Worm (Caenorhabditis elegans) whole organism, L1 larva: ENCODE data around the gene Y51B9A.8.

Experiments
- ama-1 ChIP-seq: fragments of 150-350 bp; optimal IDR thresholded peaks from 2 replicates; lab custom pipeline; 2014
- lin-13 ChIP-seq: fragments of 150-350 bp; optimal IDR thresholded peaks from 2 replicates; lab custom pipeline; 2014; ENCODE audit warnings: missing biosample characterization, missing genetic modification reagents, missing genetic modification characterization
- nhr-11 ChIP-seq: fragments of 150-350 bp; optimal IDR thresholded peaks from 2 replicates; lab custom pipeline; 2014; ENCODE audit warnings: missing biosample characterization, missing genetic modification characterization
- nhr-237 ChIP-seq: fragments of 150-350 bp; optimal IDR thresholded peaks from 2 replicates; lab custom pipeline; 2014; ENCODE audit warnings: missing biosample characterization, missing genetic modification characterization
- nhr-28 ChIP-seq: fragments of 150-350 bp; optimal IDR thresholded peaks from 2 replicates; lab custom pipeline; 2014; ENCODE audit warnings: missing biosample characterization, missing genetic modification characterization
- nhr-47 ChIP-seq: sonication (generic microtip); optimal IDR thresholded peaks from 2 replicates; lab custom pipeline; 2016; ENCODE audit warnings: mild to moderate bottlenecking, missing genetic modification characterization, moderate library complexity, missing compliant biosample characterization
- nhr-77 ChIP-seq: fragments of 150-350 bp; optimal IDR thresholded peaks from 2 replicates; lab custom pipeline; 2014; ENCODE audit warnings: missing biosample characterization, missing genetic modification characterization
- pag-3 ChIP-seq: sonication (generic microtip); optimal IDR thresholded peaks from 2 replicates; lab custom pipeline; 2017; ENCODE audit warnings: missing genetic modification characterization, mild to moderate bottlenecking, missing compliant biosample characterization, antibody characterized with exemption, borderline replicate concordance; ENCODE audit not compliant: insufficient read depth
- pqm-1 ChIP-seq: sonication (generic microtip); optimal IDR thresholded peaks from 3 replicates; lab custom pipeline; 2017; ENCODE audit warnings: missing biosample characterization, missing genetic modification characterization
- skn-1 ChIP-seq: fragments of 150-350 bp; optimal IDR thresholded peaks from 2 replicates; lab custom pipeline; 2014; ENCODE audit warnings: missing biosample characterization, missing genetic modification characterization
- sox-4 ChIP-seq: sonication (generic microtip); optimal IDR thresholded peaks from 2 replicates; lab custom pipeline; 2016; ENCODE audit warnings: missing genetic modification characterization, missing compliant biosample characterization
- sptf-1 ChIP-seq: fragments of 150-350 bp; optimal IDR thresholded peaks from 2 replicates; lab custom pipeline; 2014; ENCODE audit warnings: missing biosample characterization, missing genetic modification characterization
- unc-130 ChIP-seq: fragments of 150-350 bp; optimal IDR thresholded peaks from 2 replicates; lab custom pipeline; 2017; ENCODE audit warnings: missing biosample characterization, missing genetic modification characterization, inconsistent platforms
- ztf-11 ChIP-seq, 2 experiments: sonication (generic microtip); optimal IDR thresholded peaks; 2 replicates each; lab custom pipeline; 2016 to 2017; ENCODE audit warnings: missing genetic modification characterization in 2 of 2, missing biosample characterization in 1 of 2, missing compliant biosample characterization in 1 of 2

DNA sequence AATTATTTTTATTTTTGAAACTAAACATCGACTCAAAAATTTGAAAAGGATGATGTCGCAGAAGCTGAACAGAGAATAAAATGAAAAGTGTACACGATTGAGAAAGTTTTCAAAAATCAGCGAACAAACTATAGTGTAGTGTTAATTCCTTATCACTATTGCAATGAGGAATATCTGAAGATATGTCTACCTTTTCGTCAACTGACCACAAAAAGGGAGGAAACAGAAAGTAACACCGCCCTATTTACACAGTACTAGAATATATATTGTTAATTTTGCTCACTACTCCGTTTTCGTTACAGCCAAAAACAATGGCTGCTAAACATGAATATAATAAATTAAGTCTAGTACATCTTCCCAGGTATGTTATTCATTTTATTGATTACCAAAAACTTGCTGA lies 49.3 kb downstream of the Y51B9A.8 start, which contains the start of gene chil-18:
- TF ChIP-seq ama-1 (lab: Kevin White, UChicago) (no peak), sox-4 (tag; lab: Kevin White, UChicago) (no peak), ztf-11 (tag; optimal IDR thresholded peaks at IDR 0.05; lab: Kevin White, UChicago) (no peak), nhr-77 (tag; lab: Kevin White, UChicago) (no peak), sptf-1 (tag; lab: Kevin White, UChicago) (no peak), unc-130 (no peak), pag-3 (no peak), nhr-237 (tag; lab: Kevin White, UChicago) (no peak), pqm-1 (tag; lab: Kevin White, UChicago) (no peak), lin-13 (GFP tag; lab: Kevin White, UChicago) (no peak), nhr-28 (tag; lab: Kevin White, UChicago) (no peak), skn-1 (tag; lab: Kevin White, UChicago) (no peak), nhr-11 (tag; lab: Kevin White, UChicago) (no peak), nhr-47 (tag; lab: Kevin White, UChicago) (no peak)
